Worm (Caenorhabditis elegans): ENCODE measurements around the gene cdk-11.2.

cdk-11.2 gene

DNA sequence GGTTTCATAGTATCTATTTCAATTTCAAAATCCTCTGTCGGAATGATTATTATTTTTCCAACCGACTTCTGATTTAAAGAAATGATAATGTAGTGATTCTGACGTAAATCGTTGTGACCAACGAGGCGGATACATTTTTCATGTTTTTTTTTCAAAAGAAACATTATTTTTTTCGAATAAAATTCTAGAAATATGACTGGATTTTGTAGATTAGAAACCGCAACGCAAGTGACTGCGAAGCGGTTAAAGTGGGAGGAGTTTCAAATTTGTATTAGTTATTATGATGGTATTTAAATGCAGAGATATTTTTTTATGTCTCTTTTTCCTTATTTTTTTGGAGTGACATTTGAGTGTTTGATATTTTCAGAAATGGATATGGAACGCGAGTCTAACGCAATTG, 27.4 kb upstream of the cdk-11.2 start, which contains the start of gene C39B10.5:
TSS of gene C39B10.5 (plus strand) at position 362 of the 400 bp plus-strand sequence.
- TF ChIP-seq ceh-18 (tag; optimal IDR thresholded peaks at IDR 0.05) (no peak), ceh-19 (GFP tag; optimal IDR thresholded peaks at IDR 0.05) (no peak), ttx-3 (tag; optimal IDR thresholded peaks at IDR 0.05) (no peak), elt-2 (tag; optimal IDR thresholded peaks at IDR 0.05) (no peak), ceh-45 (GFP tag; IDR thresholded peaks at IDR 0.05) (no peak), tbx-2 (tag; optimal IDR thresholded peaks at IDR 0.05) (no peak), ets-4 (tag; optimal IDR thresholded peaks at IDR 0.05) (no peak), sox-2 (GFP tag; IDR thresholded peaks at IDR 0.05) (no peak), hlh-30 (tag; optimal IDR thresholded peaks at IDR 0.05; ENCODE audit: insufficient read depth) (no peak), hlh-15 (tag; optimal IDR thresholded peaks at IDR 0.05) (no peak), ceh-30 (tag; optimal IDR thresholded peaks at IDR 0.05) (no peak), zip-5 (tag; optimal IDR thresholded peaks at IDR 0.05) (no peak), fkh-10 (GFP tag; optimal IDR thresholded peaks at IDR 0.05) (no peak), dmd-4 (tag; optimal IDR thresholded peaks at IDR 0.05; ENCODE audit: borderline replicate concordance) (no peak), che-1 (tag; optimal IDR thresholded peaks at IDR 0.05) (no peak), ceh-2 (tag; optimal IDR thresholded peaks at IDR 0.05) (no peak), sdc-2 (tag; optimal IDR thresholded peaks at IDR 0.05) (no peak), dve-1 (tag; optimal IDR thresholded peaks at IDR 0.05) (no peak), Y22D7AL.16 (tag; optimal IDR thresholded peaks at IDR 0.05) (no peak), rnt-1 (tag; optimal IDR thresholded peaks at IDR 0.05) (no peak)

DNA sequence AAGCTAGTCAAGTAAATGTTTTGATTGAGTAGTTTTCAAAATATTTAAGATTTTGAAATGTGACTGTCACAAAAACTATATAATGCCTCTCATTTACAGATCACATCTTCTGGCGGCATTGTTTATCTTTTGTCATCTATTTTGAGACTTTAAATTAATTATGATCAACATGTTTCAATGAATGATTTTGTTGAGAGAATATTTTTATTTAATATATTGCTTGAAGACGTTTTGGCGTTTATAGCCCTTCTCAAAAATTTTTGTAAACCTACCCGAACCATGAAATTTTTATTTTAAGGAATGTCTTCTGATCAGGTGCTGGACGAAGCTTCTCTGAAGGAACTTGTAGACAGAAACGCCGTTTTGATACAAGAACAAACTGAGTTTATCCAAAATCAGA, 25.1 kb upstream of the cdk-11.2 start, which contains the start of gene C39B10.4:
TSS of gene C39B10.4 (plus strand) at position 301 of the 400 bp plus-strand sequence.
- no peak for TF ChIP-seq ceh-2 (tag; optimal IDR thresholded peaks at IDR 0.05)
- no peak for TF ChIP-seq lin-11 (tag; optimal IDR thresholded peaks at IDR 0.05)
- no peak for TF ChIP-seq hlh-13 (GFP tag; optimal IDR thresholded peaks at IDR 0.05)
- no peak for TF ChIP-seq ceh-30 (tag; optimal IDR thresholded peaks at IDR 0.05)
- TF ChIP-seq ceh-9 (tag; optimal IDR thresholded peaks at IDR 0.05), result no peak
- no peak for TF ChIP-seq T23F11.4 (GFP tag; optimal IDR thresholded peaks at IDR 0.05)
- no peak for TF ChIP-seq mec-3 (tag; optimal IDR thresholded peaks at IDR 0.05; ENCODE audit: borderline replicate concordance)
- no peak for TF ChIP-seq hlh-6 (tag; optimal IDR thresholded peaks at IDR 0.05)
- TF ChIP-seq ahr-1 (tag; optimal IDR thresholded peaks at IDR 0.05), result no peak

- no peak for TF ChIP-seq ref-2 (tag; optimal IDR thresholded peaks at IDR 0.05)
- no peak for TF ChIP-seq nhr-232 (tag; optimal IDR thresholded peaks at IDR 0.05)
- TF ChIP-seq ets-4 (tag; optimal IDR thresholded peaks at IDR 0.05), result no peak
- no peak for TF ChIP-seq fkh-6 (tag; optimal IDR thresholded peaks at IDR 0.05)
- no peak for TF ChIP-seq fkh-10 (GFP tag; optimal IDR thresholded peaks at IDR 0.05)
Observed at ce11 chrX:10443836-10444235, 24.3 kb upstream of the cdk-11.2 start, which contains the start of gene C39B10.3. Gene C39B10.3, plus strand, starts transcription at chrX:10444136.

ce11 chrX:10440781-10441180, 21.2 kb upstream of the cdk-11.2 start:
- TF ChIP-seq pha-2 (tag; optimal IDR thresholded peaks at IDR 0.05), result no peak
- TF ChIP-seq ceh-18 (tag; optimal IDR thresholded peaks at IDR 0.05), result no peak
- TF ChIP-seq eyg-1 (tag; optimal IDR thresholded peaks at IDR 0.05), result no peak
- TF ChIP-seq rnt-1 (tag; optimal IDR thresholded peaks at IDR 0.05), result no peak
- TF ChIP-seq hlh-8 (tag; optimal IDR thresholded peaks at IDR 0.05), result no peak
- TF ChIP-seq ceh-34 (tag; optimal IDR thresholded peaks at IDR 0.05), result no peak
- TF ChIP-seq ref-2 (tag; optimal IDR thresholded peaks at IDR 0.05), result no peak
- TF ChIP-seq sdc-2 (tag; optimal IDR thresholded peaks at IDR 0.05), result no peak
- TF ChIP-seq dmd-4 (tag; optimal IDR thresholded peaks at IDR 0.05; ENCODE audit: borderline replicate concordance), result no peak
- no peak for TF ChIP-seq ceh-22 (tag; optimal IDR thresholded peaks at IDR 0.05)
- TF ChIP-seq ceh-48 (tag; optimal IDR thresholded peaks at IDR 0.05), result no peak
- TF ChIP-seq hlh-30 (tag; optimal IDR thresholded peaks at IDR 0.05; ENCODE audit: insufficient read depth), result no peak
- TF ChIP-seq C08G9.2 (tag; optimal IDR thresholded peaks at IDR 0.05), result no peak
- TF ChIP-seq F13H6.1 (tag; optimal IDR thresholded peaks at IDR 0.05), result no peak
- no peak for TF ChIP-seq unc-3 (GFP tag; conservative IDR thresholded peaks at IDR 0.05)
- TF ChIP-seq unc-3 (tag; optimal IDR thresholded peaks at IDR 0.05), result no peak
- no peak for TF ChIP-seq ceh-19 (GFP tag; optimal IDR thresholded peaks at IDR 0.05)
- TF ChIP-seq ceh-2 (tag; optimal IDR thresholded peaks at IDR 0.05), result no peak
- no peak for TF ChIP-seq syd-9 (tag; optimal IDR thresholded peaks at IDR 0.05)
- no peak for TF ChIP-seq ceh-14 (tag; optimal IDR thresholded peaks at IDR 0.05)
- TF ChIP-seq madf-2 (tag; optimal IDR thresholded peaks at IDR 0.05), result no peak
